Worm (Caenorhabditis elegans): ENCODE results near the gene prdm-14.
A peak's percentile ranks its signal among the peaks of the same experiment; 100 is the strongest.

prdm-14 gene

DNA sequence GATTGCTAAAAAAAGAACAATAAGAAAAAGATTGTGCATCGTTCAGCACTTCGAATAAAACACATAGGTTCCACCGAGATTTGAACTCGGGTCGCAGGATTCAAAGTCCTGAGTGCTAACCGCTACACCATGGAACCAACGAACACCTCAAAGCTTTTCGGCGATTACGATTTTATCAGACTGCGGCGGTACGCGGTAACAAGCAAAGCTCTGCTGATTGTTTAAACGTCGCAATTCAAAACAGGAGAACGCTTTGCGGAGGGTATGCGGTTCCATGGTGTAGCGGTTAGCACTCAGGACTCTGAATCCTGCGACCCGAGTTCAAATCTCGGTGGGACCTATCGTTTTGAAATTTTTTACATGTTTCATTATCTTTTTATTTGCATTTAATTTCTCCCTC lies 44.5 kb downstream of the prdm-14 start (continued):
- 0 out of 2 replicates have a peak, but pooled peaks have one; percentile 7 for TF ChIP-seq Y75B8A.6 (GFP tag; IDR thresholded peaks at IDR 0.05)
- TF ChIP-seq F49E8.2 (tag; optimal IDR thresholded peaks at IDR 0.05; ENCODE audit: borderline replicate concordance) = peak; percentile 36
- TF ChIP-seq dpl-1 (GFP tag; optimal IDR thresholded peaks at IDR 0.05) = peak; percentile 18
- TF ChIP-seq php-3 (GFP tag; IDR thresholded peaks at IDR 0.05) = peak; percentile 22; the same call in 1 of the 2 replicates
- TF ChIP-seq set-16 (GFP tag; IDR thresholded peaks at IDR 0.05) = 0 out of 2 replicates have a peak, but pooled peaks have one; percentile 11
- peak; percentile 38 for TF ChIP-seq nhr-102 (tag; optimal IDR thresholded peaks at IDR 0.05)
- TF ChIP-seq hlh-30 (tag; optimal IDR thresholded peaks at IDR 0.05; ENCODE audit: insufficient read depth) = peak; percentile 33
- peak; percentile 62; the same call in 1 of the 2 replicates for TF ChIP-seq F26F4.8 (GFP tag; conservative IDR thresholded peaks at IDR 0.05)
- TF ChIP-seq hmg-1.1 (GFP tag; IDR thresholded peaks at IDR 0.05) = peak; percentile 33
- TF ChIP-seq ztf-7 (tag; optimal IDR thresholded peaks at IDR 0.05) = peak; percentile 43
- 0 out of 2 replicates have a peak, but pooled peaks have one; percentile 58 for TF ChIP-seq nhr-41 (GFP tag; IDR thresholded peaks at IDR 0.05)
- TF ChIP-seq mep-1 (tag; optimal IDR thresholded peaks at IDR 0.05) = peak; percentile 32
- TF ChIP-seq egl-43 (GFP tag; IDR thresholded peaks at IDR 0.05) = peak; percentile 88

DNA sequence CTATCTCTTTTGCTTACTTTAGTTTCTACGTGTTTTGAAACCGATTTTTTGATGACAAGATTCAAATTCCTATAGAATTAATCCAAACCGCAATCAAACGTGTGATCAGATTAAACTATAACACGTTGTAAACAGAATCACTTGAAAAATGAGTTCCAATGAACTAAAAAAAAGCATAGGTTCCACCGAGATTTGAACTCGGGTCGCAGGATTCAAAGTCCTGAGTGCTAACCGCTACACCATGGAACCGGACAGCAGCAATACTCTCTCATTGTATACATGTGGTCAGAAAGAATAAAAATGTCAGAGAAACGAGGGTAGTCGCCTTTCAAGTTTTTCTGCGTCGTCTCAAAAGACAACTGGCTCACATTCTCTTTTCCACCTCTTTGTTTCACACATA lies 45.4 kb downstream of the prdm-14 start:
- TF ChIP-seq mxl-3 (GFP tag; optimal IDR thresholded peaks at IDR 0.05) (peak; percentile 4), ceh-44 (GFP tag; IDR thresholded peaks at IDR 0.05) (peak; percentile 66), daf-16 (GFP tag; optimal IDR thresholded peaks at IDR 0.05) (peak; percentile 20 to 79), daf-16 (tag; optimal IDR thresholded peaks at IDR 0.05) (peak; percentile 70), ctbp-1 (GFP tag; IDR thresholded peaks at IDR 0.05) (peak; percentile 74), unc-130 (GFP tag; optimal IDR thresholded peaks at IDR 0.05) (no peak), zag-1 (tag; optimal IDR thresholded peaks at IDR 0.05) (no peak), F44E2.7 (GFP tag; IDR thresholded peaks at IDR 0.05) (peak; percentile 47; the same call in 1 of the 2 replicates), D1046.2 (GFP tag; IDR thresholded peaks at IDR 0.05) (peak; percentile 89), snpc-1.2 (GFP tag; IDR thresholded peaks at IDR 0.05) (peak; percentile 91), zip-11 (GFP tag; IDR thresholded peaks at IDR 0.05) (no peak), madf-5 (GFP tag; IDR thresholded peaks at IDR 0.05) (peak; percentile 65 to 95; a peak in 3 of 4 replicates), skn-1 (tag; optimal IDR thresholded peaks at IDR 0.05) (no peak), ZK337.2 (GFP tag; IDR thresholded peaks at IDR 0.05) (peak; percentile 61), php-3 (GFP tag; IDR thresholded peaks at IDR 0.05) (peak; percentile 69; the same call in 1 of the 2 replicates), tra-1 (GFP tag; IDR thresholded peaks at IDR 0.05) (peak; percentile 69), gei-8 (GFP tag; optimal IDR thresholded peaks at IDR 0.05) (peak; percentile 70), fkh-10 (GFP tag; optimal IDR thresholded peaks at IDR 0.05) (no peak), nhr-41 (GFP tag; IDR thresholded peaks at IDR 0.05) (0 out of 2 replicates have a peak, but pooled peaks have one; percentile 56), ceh-82 (tag; optimal IDR thresholded peaks at IDR 0.05) (no peak), nhr-42 (GFP tag; IDR thresholded peaks at IDR 0.05) (no peak), mdl-1 (tag; optimal IDR thresholded peaks at IDR 0.05) (peak in 1 of 2 experiments; percentile 0), egl-43 (GFP tag; IDR thresholded peaks at IDR 0.05) (peak; percentile 97), duxl-1 (tag; optimal IDR thresholded peaks at IDR 0.05; ENCODE audit: poor library complexity) (peak; percentile 81), zfp-2 (tag; optimal IDR thresholded peaks at IDR 0.05) (no peak), nhr-237 (tag; optimal IDR thresholded peaks at IDR 0.05) (no peak), lir-3 (tag; optimal IDR thresholded peaks at IDR 0.05) (peak; percentile 63), vab-7 (GFP tag; IDR thresholded peaks at IDR 0.05) (peak; percentile 72), T20F7.1 (GFP tag; optimal IDR thresholded peaks at IDR 0.05) (peak; percentile 50), lin-1 (GFP tag; IDR thresholded peaks at IDR 0.05) (peak; percentile 51; the same call in 1 of the 2 replicates), dmd-8 (GFP tag; IDR thresholded peaks at IDR 0.05) (peak; percentile 89; the same call in 1 of the 2 replicates), hmg-1.1 (GFP tag; IDR thresholded peaks at IDR 0.05) (peak; percentile 91), arid-1 (GFP tag; conservative IDR thresholded peaks at IDR 0.05) (peak; percentile 82), nhr-77 (tag; optimal IDR thresholded peaks at IDR 0.05) (peak; percentile 47), Y105C5A.15 (GFP tag; IDR thresholded peaks at IDR 0.05) (peak; percentile 85), lin-29 (GFP tag; IDR thresholded peaks at IDR 0.05) (peak; percentile 71), hif-1 (tag; optimal IDR thresholded peaks at IDR 0.05) (no peak), nhr-102 (tag; optimal IDR thresholded peaks at IDR 0.05) (peak; percentile 72), nhr-28 (tag; optimal IDR thresholded peaks at IDR 0.05) (peak; percentile 17), snpc-4 (tag; optimal IDR thresholded peaks at IDR 0.05) (no peak)

Data from whole organism, L4 larva.